Fruit fly (Drosophila melanogaster): ENCODE data around the gene iPLA2-VIA.

Gene iPLA2-VIA

dm6 chr3L:9838534-9838933 lies 25.6 kb downstream of the iPLA2-VIA start, which contains the start of gene Cdk8 (continued):
- peak; percentile 8 for TF ChIP-seq vfl (GFP tag; optimal IDR thresholded peaks at IDR 0.05)
- TF ChIP-seq grau (tag; optimal IDR thresholded peaks at IDR 0.05) = peak; percentile 44
- TF ChIP-seq CG12299 (tag; optimal IDR thresholded peaks at IDR 0.05) = no peak
- no peak for TF ChIP-seq nau (GFP tag; optimal IDR thresholded peaks at IDR 0.05)
- no peak for TF ChIP-seq hkb (optimal IDR thresholded peaks at IDR 0.05)
- TF ChIP-seq hkb (GFP tag; IDR thresholded peaks at IDR 0.05) = peak; percentile 63
- no peak for TF ChIP-seq tup (GFP tag; optimal IDR thresholded peaks at IDR 0.05)
- peak; percentile 15 for TF ChIP-seq nerfin-1 (tag; optimal IDR thresholded peaks at IDR 0.05)
- TF ChIP-seq fd96Cb (tag; optimal IDR thresholded peaks at IDR 0.05) = peak; percentile 14
- TF ChIP-seq CG16863 (GFP tag; optimal IDR thresholded peaks at IDR 0.05) = no peak
- 0 out of 2 replicates have a peak, but pooled peaks have one; percentile 18 for TF ChIP-seq CG11696 (GFP tag; IDR thresholded peaks at IDR 0.05)
- TF ChIP-seq twi (tag; optimal IDR thresholded peaks at IDR 0.05) = no peak
- TF ChIP-seq CG3726 (GFP tag; IDR thresholded peaks at IDR 0.05) = no peak
- peak; percentile 17; the same call in 1 of the 2 replicates for TF ChIP-seq Xrp1 (GFP tag; IDR thresholded peaks at IDR 0.05)
- TF ChIP-seq CG4282 (GFP tag; optimal IDR thresholded peaks at IDR 0.05) = no peak
- TF ChIP-seq CG18599 (GFP tag; optimal IDR thresholded peaks at IDR 0.05) = no peak
- TF ChIP-seq CG32532 (GFP tag; IDR thresholded peaks at IDR 0.05) = peak; percentile 64
- peak; percentile 39; the same call in 1 of the 3 replicates for TF ChIP-seq Dbx (GFP tag; IDR thresholded peaks at IDR 0.05)
- TF ChIP-seq Dref (GFP tag; IDR thresholded peaks at IDR 0.05) = peak; percentile 72
- TF ChIP-seq dm (GFP tag; optimal IDR thresholded peaks at IDR 0.05) = no peak
- no peak for TF ChIP-seq Lim3 (GFP tag; IDR thresholded peaks at IDR 0.05)
- peak; percentile 18 for TF ChIP-seq fd3F (GFP tag; optimal IDR thresholded peaks at IDR 0.05)
- peak; percentile 71 for TF ChIP-seq CG2120 (GFP tag; optimal IDR thresholded peaks at IDR 0.05)
- no peak for TF ChIP-seq Tbp (GFP tag; optimal IDR thresholded peaks at IDR 0.05)
- TF ChIP-seq CG11695 (GFP tag; IDR thresholded peaks at IDR 0.05) = 0 out of 3 replicates have a peak, but pooled peaks have one; percentile 33
- peak; percentile 51; the same call in 1 of the 3 replicates for TF ChIP-seq CG34422 (GFP tag; IDR thresholded peaks at IDR 0.05)
- TF ChIP-seq chif (GFP tag; optimal IDR thresholded peaks at IDR 0.05) = peak in 1 of 2 experiments; percentile 2
- TF ChIP-seq tap (tag; optimal IDR thresholded peaks at IDR 0.05) = peak; percentile 12
- TF ChIP-seq CG17385 (GFP tag; optimal IDR thresholded peaks at IDR 0.05) = no peak
- no peak for TF ChIP-seq CG13775 (GFP tag; optimal IDR thresholded peaks at IDR 0.05)
- peak; percentile 24 for TF ChIP-seq Dek (tag; optimal IDR thresholded peaks at IDR 0.05)
- TF ChIP-seq CG6272 (GFP tag; IDR thresholded peaks at IDR 0.05) = no peak
- TF ChIP-seq E2f2 (GFP tag; IDR thresholded peaks at IDR 0.05) = peak; percentile 70
- TF ChIP-seq CG4424 (GFP tag; optimal IDR thresholded peaks at IDR 0.05) = peak; percentile 33
- no peak for TF ChIP-seq CG3407 (GFP tag; optimal IDR thresholded peaks at IDR 0.05)
- no peak for TF ChIP-seq btn (GFP tag; optimal IDR thresholded peaks at IDR 0.05)
- peak; percentile 18 for TF ChIP-seq BEAF-32 (GFP tag; optimal IDR thresholded peaks at IDR 0.05)
- TF ChIP-seq lilli (GFP tag; optimal IDR thresholded peaks at IDR 0.05) = peak; percentile 73
- peak; percentile 26 for TF ChIP-seq CG18764 (GFP tag; optimal IDR thresholded peaks at IDR 0.05)
- TF ChIP-seq CG30403 (GFP tag; optimal IDR thresholded peaks at IDR 0.05) = peak; percentile 56
- TF ChIP-seq CG14014 (GFP tag; IDR thresholded peaks at IDR 0.05) = no peak
- TF ChIP-seq CG7928 (GFP tag; optimal IDR thresholded peaks at IDR 0.05) = peak; percentile 92
- TF ChIP-seq Atf6 (GFP tag; IDR thresholded peaks at IDR 0.05) = peak; percentile 40; the same call in 1 of the 2 replicates
- peak in 1 of 2 experiments; percentile 47 for TF ChIP-seq bsh (GFP tag; optimal IDR thresholded peaks at IDR 0.05)
- TF ChIP-seq odd (GFP tag; optimal IDR thresholded peaks at IDR 0.05) = no peak
- no peak for TF ChIP-seq TFAM (GFP tag; optimal IDR thresholded peaks at IDR 0.05)
- TF ChIP-seq CG11560 (tag; IDR thresholded peaks at IDR 0.05) = no peak
- peak; percentile 47 for TF ChIP-seq CG8388 (GFP tag; optimal IDR thresholded peaks at IDR 0.05)
- TF ChIP-seq MBD-R2 (GFP tag; IDR thresholded peaks at IDR 0.05) = peak; percentile 92
- no peak for TF ChIP-seq pnt (GFP tag; optimal IDR thresholded peaks at IDR 0.05)
- peak; percentile 9 for TF ChIP-seq chn (GFP tag; optimal IDR thresholded peaks at IDR 0.05)
- peak; percentile 87 for TF ChIP-seq sd (tag; optimal IDR thresholded peaks at IDR 0.05)

All from whole organism, embryonic.